Worm (Caenorhabditis elegans) whole organism, young adult: ENCODE results near the gene C55B6.1.
A peak's percentile ranks its signal among the peaks of the same experiment; 100 is the strongest.

Experiments
- B0336.3 ChIP-seq: fragments of 200-800 bp; sonication (Bioruptor generic); IDR thresholded peaks from 2 replicates; pipeline ENCODE4 v1.3.6; 2022; ENCODE audit warnings: missing genetic modification characterization, missing compliant biosample characterization
- C06A6.2 ChIP-seq: fragments of 200-800 bp; sonication (Bioruptor generic); conservative IDR thresholded peaks from 2 replicates; pipeline ENCODE4 v1.3.6; 2022; ENCODE audit warnings: missing genetic modification characterization, missing compliant biosample characterization
- D2030.7 ChIP-seq: fragments of 200-800 bp; sonication (Bioruptor generic); IDR thresholded peaks from 2 replicates; pipeline ENCODE4 v1.3.6; 2022; ENCODE audit warnings: missing genetic modification reagents, missing genetic modification characterization, missing compliant biosample characterization
- F22D6.2 ChIP-seq: sonication (generic microtip); optimal IDR thresholded peaks from 2 replicates; lab custom pipeline; 2016; ENCODE audit warnings: mild to moderate bottlenecking, missing genetic modification characterization, missing compliant biosample characterization
- F23B12.7 ChIP-seq: sonication (generic microtip); optimal IDR thresholded peaks from 2 replicates; lab custom pipeline; 2017; ENCODE audit warnings: missing genetic modification characterization, mild to moderate bottlenecking, missing compliant biosample characterization, antibody characterized with exemption, moderate library complexity; ENCODE audit not compliant: insufficient read depth
- F39B2.1 ChIP-seq: fragments of 200-800 bp; sonication (Bioruptor generic); IDR thresholded peaks from 2 replicates; pipeline ENCODE4 v1.3.6; 2022; ENCODE audit warnings: missing genetic modification reagents, missing genetic modification characterization, missing compliant biosample characterization
- F52B5.7 ChIP-seq: sonication (generic microtip); optimal IDR thresholded peaks from 2 replicates; lab custom pipeline; 2016; ENCODE audit warnings: mild to moderate bottlenecking, missing genetic modification characterization, missing compliant biosample characterization
- K11D2.4 ChIP-seq: fragments of 200-800 bp; sonication (Bioruptor generic); IDR thresholded peaks from 2 replicates; pipeline ENCODE4 v1.3.6; 2022; ENCODE audit warnings: missing genetic modification reagents, missing genetic modification characterization, missing compliant biosample characterization
- T07F8.4 ChIP-seq: sonication (generic microtip); optimal IDR thresholded peaks from 2 replicates; lab custom pipeline; 2016; ENCODE audit warnings: mild to moderate bottlenecking, missing genetic modification characterization, moderate library complexity, missing compliant biosample characterization
- Y53F4B.3 ChIP-seq: fragments of 200-800 bp; sonication (Bioruptor generic); IDR thresholded peaks from 2 replicates; pipeline ENCODE4 v1.3.6; 2022; ENCODE audit warnings: missing genetic modification reagents, missing genetic modification characterization, missing compliant biosample characterization
- Y53G8AR.9 ChIP-seq: fragments of 200-800 bp; sonication (Bioruptor generic); conservative IDR thresholded peaks from 2 replicates; pipeline ENCODE4 v1.3.6; 2022; ENCODE audit warnings: missing genetic modification reagents, missing genetic modification characterization, missing compliant biosample characterization
- aptf-2 ChIP-seq: fragments of 200-800 bp; sonication (Bioruptor generic); conservative IDR thresholded peaks from 2 replicates; pipeline ENCODE4 v1.3.6; 2022; ENCODE audit warnings: missing genetic modification reagents, missing genetic modification characterization, missing compliant biosample characterization
- atf-7 ChIP-seq: sonication (generic microtip); optimal IDR thresholded peaks from 2 replicates; lab custom pipeline; 2017; ENCODE audit warnings: mild to moderate bottlenecking, missing genetic modification characterization, missing compliant biosample characterization
- athp-1 ChIP-seq: sonication (generic microtip); optimal IDR thresholded peaks from 2 replicates; lab custom pipeline; 2017; ENCODE audit warnings: mild to moderate bottlenecking, missing genetic modification characterization, missing compliant biosample characterization
- bed-2 ChIP-seq: fragments of 200-800 bp; sonication (Bioruptor generic); IDR thresholded peaks from 2 replicates; pipeline ENCODE4 v1.3.6; 2022; ENCODE audit warnings: missing genetic modification reagents, missing genetic modification characterization, missing compliant biosample characterization
- ccch-3 ChIP-seq: fragments of 200-800 bp; sonication (Bioruptor generic); optimal IDR thresholded peaks from 2 replicates; lab custom pipeline; 2018; ENCODE audit warnings: mild to moderate bottlenecking, missing genetic modification characterization, missing compliant biosample characterization
- cebp-1 ChIP-seq, 2 experiments: fragments of 200-800 bp in 1 of 2; sonication (Bioruptor generic) in 1 of 2; sonication (generic microtip) in 1 of 2; IDR thresholded peaks in 1 of 2; optimal IDR thresholded peaks in 1 of 2; 2 replicates each; pipeline versions ENCODE4 v1.3.6 to Lab custom; 2017 to 2022; ENCODE audit warnings: missing compliant biosample characterization in 2 of 2, missing genetic modification characterization in 2 of 2, mild to moderate bottlenecking in 1 of 2, missing genetic modification reagents in 1 of 2, moderate library complexity in 1 of 2
- ceh-79 ChIP-seq: sonication (generic microtip); optimal IDR thresholded peaks from 2 replicates; lab custom pipeline; 2017; ENCODE audit warnings: mild to moderate bottlenecking, missing genetic modification characterization, missing compliant biosample characterization
- dox-1 ChIP-seq: fragments of 200-800 bp; sonication (Bioruptor generic); IDR thresholded peaks from 2 replicates; pipeline ENCODE4 v1.3.6; 2022; ENCODE audit warnings: missing genetic modification reagents, missing genetic modification characterization, missing compliant biosample characterization
- dpff-1 ChIP-seq: sonication (generic microtip); optimal IDR thresholded peaks from 2 replicates; lab custom pipeline; 2017; ENCODE audit warnings: mild to moderate bottlenecking, missing genetic modification characterization, missing compliant biosample characterization
- efl-1 ChIP-seq: fragments of 150-350 bp; optimal IDR thresholded peaks from 2 replicates; lab custom pipeline; 2014; ENCODE audit warnings: missing biosample characterization, missing genetic modification reagents, missing genetic modification characterization
- egl-44 ChIP-seq: fragments of 200-800 bp; sonication (Bioruptor generic); IDR thresholded peaks from 2 replicates; pipeline ENCODE4 v1.3.6; 2022; ENCODE audit warnings: missing genetic modification reagents, missing genetic modification characterization, missing compliant biosample characterization
- ekl-4 ChIP-seq: fragments of 200-800 bp; sonication (Bioruptor generic); IDR thresholded peaks from 2 replicates; pipeline ENCODE4 v1.3.6; 2022; ENCODE audit warnings: missing genetic modification reagents, missing genetic modification characterization, missing compliant biosample characterization
- ets-4 ChIP-seq: fragments of 200-800 bp; sonication (Bioruptor generic); optimal IDR thresholded peaks from 2 replicates; lab custom pipeline; 2018; ENCODE audit warnings: mild to moderate bottlenecking, missing genetic modification characterization, missing compliant biosample characterization
- gei-17 ChIP-seq: fragments of 200-800 bp; sonication (Bioruptor generic); optimal IDR thresholded peaks from 2 replicates; lab custom pipeline; 2018; ENCODE audit warnings: mild to moderate bottlenecking, missing genetic modification characterization, missing compliant biosample characterization
- hmg-20 ChIP-seq: fragments of 200-800 bp; sonication (Bioruptor generic); IDR thresholded peaks from 2 replicates; pipeline ENCODE4 v1.3.6; 2022; ENCODE audit warnings: missing genetic modification reagents, missing genetic modification characterization, missing compliant biosample characterization
- hsf-1 ChIP-seq: fragments of 200-800 bp; sonication (Bioruptor generic); IDR thresholded peaks from 2 replicates; pipeline ENCODE4 v1.3.6; 2022; ENCODE audit warnings: missing genetic modification reagents, missing genetic modification characterization, missing compliant biosample characterization
- lin-40 ChIP-seq: sonication (generic microtip); optimal IDR thresholded peaks from 2 replicates; lab custom pipeline; 2016; ENCODE audit warnings: missing genetic modification characterization, mild to moderate bottlenecking, missing compliant biosample characterization, missing genotype, missing genetic modification reagents
- madf-3 ChIP-seq: fragments of 200-800 bp; sonication (Bioruptor generic); IDR thresholded peaks from 2 replicates; pipeline ENCODE4 v1.3.6; 2022; ENCODE audit warnings: missing genetic modification reagents, missing genetic modification characterization, missing compliant biosample characterization
- mel-28 ChIP-seq: sonication (generic microtip); optimal IDR thresholded peaks from 2 replicates; lab custom pipeline; 2016; ENCODE audit warnings: borderline replicate concordance, mild to moderate bottlenecking, missing genetic modification characterization, missing compliant biosample characterization
- mxl-1 ChIP-seq: sonication (generic microtip); optimal IDR thresholded peaks from 2 replicates; lab custom pipeline; 2016; ENCODE audit warnings: missing genetic modification characterization, missing compliant biosample characterization
- nfya-2 ChIP-seq: fragments of 200-800 bp; sonication (Bioruptor generic); IDR thresholded peaks from 2 replicates; pipeline ENCODE4 v1.3.6; 2022; ENCODE audit warnings: missing genetic modification reagents, missing genetic modification characterization, missing compliant biosample characterization
- nhr-179 ChIP-seq: sonication (generic microtip); optimal IDR thresholded peaks from 2 replicates; lab custom pipeline; 2016; ENCODE audit warnings: mild to moderate bottlenecking, missing genetic modification characterization, missing compliant biosample characterization
- nhr-27 ChIP-seq: fragments of 200-800 bp; sonication (Bioruptor generic); optimal IDR thresholded peaks from 2 replicates; lab custom pipeline; 2018; ENCODE audit warnings: mild to moderate bottlenecking, missing genetic modification characterization, moderate library complexity, missing compliant biosample characterization
- repo-1 ChIP-seq: sonication (generic microtip); optimal IDR thresholded peaks from 2 replicates; lab custom pipeline; 2017; ENCODE audit warnings: mild to moderate bottlenecking, missing genetic modification characterization, missing compliant biosample characterization
- sdz-38 ChIP-seq: sonication (generic microtip); optimal IDR thresholded peaks from 2 replicates; lab custom pipeline; 2016; ENCODE audit warnings: missing genotype, missing genetic modification characterization, missing compliant biosample characterization
- snpc-1.3 ChIP-seq: sonication (generic microtip); optimal IDR thresholded peaks from 2 replicates; lab custom pipeline; 2017; ENCODE audit warnings: missing genetic modification characterization, mild to moderate bottlenecking, missing compliant biosample characterization, antibody characterized with exemption, moderate library complexity, missing genotype, missing genetic modification reagents; ENCODE audit not compliant: insufficient read depth
- snpc-3.4 ChIP-seq: sonication (generic microtip); optimal IDR thresholded peaks from 2 replicates; lab custom pipeline; 2017; ENCODE audit warnings: missing genetic modification characterization, mild to moderate bottlenecking, missing compliant biosample characterization, antibody characterized with exemption, moderate library complexity, missing genotype, missing genetic modification reagents
- snpc-4 ChIP-seq, 5 experiments: fragments of 150-350 bp in 1 of 5; sonication (generic microtip) in 4 of 5; optimal IDR thresholded peaks; 2 replicates each; lab custom pipeline; 2014 to 2018; ENCODE audit warnings: missing genetic modification characterization in 5 of 5, missing biosample characterization in 3 of 5, antibody characterized with exemption in 2 of 5, mild to moderate bottlenecking in 2 of 5, missing compliant biosample characterization in 2 of 5, missing genotype in 2 of 5, moderate library complexity in 2 of 5, missing genetic modification reagents in 1 of 5
- tbp1 ChIP-seq: fragments of 200-800 bp; sonication (Bioruptor generic); optimal IDR thresholded peaks from 2 replicates; lab custom pipeline; 2018; ENCODE audit warnings: mild to moderate bottlenecking, missing genetic modification characterization, missing compliant biosample characterization
- unc-62 ChIP-seq: fragments of 150-350 bp; optimal IDR thresholded peaks from 2 replicates; lab custom pipeline; 2014; ENCODE audit warnings: missing biosample characterization, missing genetic modification reagents, missing genetic modification characterization
- xnd-1 ChIP-seq: sonication (generic microtip); optimal IDR thresholded peaks from 2 replicates; lab custom pipeline; 2016; ENCODE audit warnings: missing genotype, missing genetic modification reagents, missing genetic modification characterization, missing compliant biosample characterization
- zim-3 ChIP-seq: sonication (generic microtip); optimal IDR thresholded peaks from 2 replicates; lab custom pipeline; 2017; ENCODE audit warnings: mild to moderate bottlenecking, missing genetic modification characterization, moderate library complexity, missing compliant biosample characterization
- ztf-18 ChIP-seq: sonication (generic microtip); optimal IDR thresholded peaks from 2 replicates; lab custom pipeline; 2016; ENCODE audit warnings: missing genotype, mild to moderate bottlenecking, missing genetic modification characterization, missing compliant biosample characterization
- ztf-22 ChIP-seq: fragments of 200-800 bp; sonication (Bioruptor generic); optimal IDR thresholded peaks from 2 replicates; lab custom pipeline; 2018; ENCODE audit warnings: mild to moderate bottlenecking, missing genetic modification characterization, moderate library complexity, missing compliant biosample characterization
- ztf-25 ChIP-seq: fragments of 200-800 bp; sonication (Bioruptor generic); IDR thresholded peaks from 2 replicates; pipeline ENCODE4 v1.3.6; 2022; ENCODE audit warnings: missing genetic modification reagents, missing genetic modification characterization, missing compliant biosample characterization
- ztf-6 ChIP-seq: fragments of 200-800 bp; sonication (Bioruptor generic); IDR thresholded peaks from 2 replicates; pipeline ENCODE4 v1.3.6; 2022; ENCODE audit warnings: missing genetic modification reagents, missing genetic modification characterization, missing compliant biosample characterization

The C55B6.1 gene

ce11 chrX:7177341-7177740 lies 22.8 kb upstream of the C55B6.1 start, which contains the start of gene F43E12.1:
Gene F43E12.1, plus strand, starts transcription at chrX:7177641.
- no peak for TF ChIP-seq F52B5.7
- TF ChIP-seq bed-2 (GFP tag; lab: Robert Waterston, UW), result no peak
- no peak for TF ChIP-seq K11D2.4 (GFP tag; lab: Robert Waterston, UW)
- no peak for TF ChIP-seq T07F8.4
- no peak for TF ChIP-seq tbp1 (GFP tag; lab: Kevin White, UChicago)
- TF ChIP-seq B0336.3 (GFP tag; lab: Robert Waterston, UW), result no peak
- no peak for TF ChIP-seq mxl-1 (tag; lab: Kevin White, UChicago)
- TF ChIP-seq F22D6.2 (tag; lab: Kevin White, UChicago), result no peak
- TF ChIP-seq ets-4 (GFP tag; lab: Kevin White, UChicago), result no peak
- TF ChIP-seq nhr-27, result no peak
- no peak for TF ChIP-seq hsf-1 (GFP tag; lab: Robert Waterston, UW)
- no peak for TF ChIP-seq athp-1
- no peak for TF ChIP-seq nfya-2
- TF ChIP-seq Y53F4B.3 (GFP tag; lab: Robert Waterston, UW), result no peak
- TF ChIP-seq gei-17, result no peak
- TF ChIP-seq sdz-38 (tag; lab: Kevin White, UChicago), result no peak
- TF ChIP-seq, all 124 proteins: peak for 0

DNA sequence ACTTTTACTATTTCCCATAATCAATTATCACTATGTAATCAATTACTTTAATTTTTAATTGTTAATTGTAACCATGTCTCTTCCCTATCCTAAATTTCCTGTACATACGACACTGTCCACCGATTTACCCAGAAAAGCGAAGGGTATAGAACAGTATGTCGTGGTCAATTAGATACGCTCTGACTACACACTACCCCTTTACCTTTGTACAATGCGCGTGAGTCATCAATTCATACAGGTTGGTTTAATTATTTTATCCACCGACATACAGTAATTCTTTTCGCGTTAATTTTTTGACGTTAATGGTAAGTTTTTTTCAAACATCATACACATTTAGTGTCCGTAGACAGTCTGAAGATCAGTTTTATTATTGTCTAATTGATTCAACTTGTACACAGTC lies 18.5 kb upstream of the C55B6.1 start:
- peak; percentile 61; the same call in 1 of the 2 replicates for TF ChIP-seq ztf-6 (GFP tag; lab: Robert Waterston, UW)
- no peak for TF ChIP-seq ztf-18
- TF ChIP-seq ceh-79 (tag; lab: Kevin White, UChicago), result no peak
- TF ChIP-seq snpc-1.3 (tag; lab: Kevin White, UChicago), result peak; percentile 2
- TF ChIP-seq F23B12.7, result peak; percentile 92
- TF ChIP-seq snpc-4 (GFP tag; optimal IDR thresholded peaks at IDR 0.05; lab: Kevin White, UChicago), result no peak
- peak in 1 of 4 experiments; percentile 77 for TF ChIP-seq snpc-4 (tag; optimal IDR thresholded peaks at IDR 0.05; lab: Kevin White, UChicago)
- peak; percentile 97; the same call in 1 of the 2 replicates for TF ChIP-seq dox-1 (GFP tag; lab: Robert Waterston, UW)
- TF ChIP-seq snpc-3.4 (tag; lab: Kevin White, UChicago), result no peak
- TF ChIP-seq xnd-1 (tag; lab: Kevin White, UChicago), result no peak
- TF ChIP-seq F39B2.1 (GFP tag; lab: Robert Waterston, UW), result no peak
- peak; percentile 99 for TF ChIP-seq lin-40 (tag; lab: Kevin White, UChicago)
- peak; percentile 64 for TF ChIP-seq ztf-22
- 0 out of 2 replicates have a peak, but pooled peaks have one; percentile 70 for TF ChIP-seq cebp-1 (GFP tag; IDR thresholded peaks at IDR 0.05; lab: Robert Waterston, UW)
- TF ChIP-seq cebp-1 (tag; optimal IDR thresholded peaks at IDR 0.05; lab: Kevin White, UChicago), result no peak
- no peak for TF ChIP-seq efl-1 (GFP tag; lab: Kevin White, UChicago)
- TF ChIP-seq egl-44, result peak; percentile 74
- TF ChIP-seq atf-7 (tag; lab: Kevin White, UChicago), result peak; percentile 94
- TF ChIP-seq ztf-25 (GFP tag; lab: Robert Waterston, UW), result no peak
- TF ChIP-seq madf-3 (GFP tag; lab: Robert Waterston, UW), result 0 out of 2 replicates have a peak, but pooled peaks have one; percentile 45
- peak; percentile 16 for TF ChIP-seq nhr-179 (tag; lab: Kevin White, UChicago)
- TF ChIP-seq hmg-20, result peak; percentile 92
- peak; percentile 97 for TF ChIP-seq repo-1 (tag; lab: Kevin White, UChicago)
- TF ChIP-seq ekl-4 (GFP tag; lab: Robert Waterston, UW), result peak; percentile 79
- no peak for TF ChIP-seq dpff-1 (tag; lab: Kevin White, UChicago)
- no peak for TF ChIP-seq mel-28 (tag; lab: Kevin White, UChicago)
- TF ChIP-seq C06A6.2 (GFP tag; lab: Robert Waterston, UW), result peak; percentile 85
- TF ChIP-seq aptf-2 (GFP tag; lab: Robert Waterston, UW), result no peak
- TF ChIP-seq nhr-27, result peak; percentile 27
- no peak for TF ChIP-seq D2030.7
- TF ChIP-seq Y53G8AR.9 (GFP tag; lab: Robert Waterston, UW), result no peak; the same call in 1 of the 2 replicates
- TF ChIP-seq ccch-3 (GFP tag; lab: Kevin White, UChicago), result no peak
- TF ChIP-seq unc-62 (GFP tag; lab: Kevin White, UChicago), result peak; percentile 65
- TF ChIP-seq zim-3 (tag; lab: Kevin White, UChicago), result no peak
